Worm (Caenorhabditis elegans): ENCODE measurements around the gene dnj-9.
"Not testable (repeated sequence)": the region's sequence is repeated elsewhere in the genome, so short reads cannot be mapped to it uniquely, and the experiment has no call there.

The dnj-9 gene

DNA sequence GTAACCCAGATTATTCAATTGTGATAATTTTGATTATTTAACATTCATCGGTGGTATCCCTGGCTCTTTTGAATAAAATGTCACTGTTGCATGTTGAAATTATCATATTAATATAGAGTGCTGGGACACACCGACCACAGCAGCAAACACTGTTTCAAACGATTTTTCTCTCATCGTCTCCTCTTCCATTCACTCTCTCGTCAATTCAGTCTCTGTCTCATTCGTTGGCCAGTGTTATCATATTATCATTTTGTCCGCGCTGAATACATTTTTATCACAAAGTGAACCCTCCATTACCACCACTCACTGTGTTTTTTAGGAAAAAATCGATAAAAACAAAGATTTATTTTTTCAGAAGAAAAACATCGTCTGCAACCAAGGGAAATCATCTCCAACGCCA lies 5.2 kb downstream of the dnj-9 start:
- TF ChIP-seq nhr-232 (tag; optimal IDR thresholded peaks at IDR 0.05) (no peak), elt-2 (tag; optimal IDR thresholded peaks at IDR 0.05) (peak; percentile 98), dmd-4 (tag; optimal IDR thresholded peaks at IDR 0.05; ENCODE audit: borderline replicate concordance) (no peak)

DNA sequence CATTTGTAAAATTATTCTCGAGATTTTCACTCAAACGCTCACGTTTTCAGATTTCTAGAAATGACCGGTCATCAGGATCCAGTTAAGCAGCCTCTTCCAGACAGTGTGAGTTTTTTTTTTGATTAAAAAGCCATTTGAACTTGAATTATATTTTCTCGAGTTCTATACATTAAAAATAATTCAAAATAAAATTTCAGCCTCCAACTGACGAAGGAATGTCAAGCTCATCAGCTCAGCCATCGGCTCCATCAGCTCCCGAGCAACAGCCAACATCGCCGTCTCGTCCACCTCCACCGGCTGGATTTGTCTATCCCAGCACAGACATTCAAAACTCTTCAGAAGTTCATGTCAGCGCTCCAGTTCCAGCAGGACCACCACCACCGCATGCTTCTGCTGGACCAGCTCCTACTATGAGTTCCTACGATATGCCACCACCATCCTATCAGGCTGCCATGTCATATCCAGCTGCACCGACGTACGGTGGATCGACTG lies 6.1 kb downstream of the dnj-9 start, which contains the start of gene F11G11.5:
Gene F11G11.5, plus strand, starts transcription at position 51 of the 492 bp plus-strand sequence.
- no peak for TF ChIP-seq npax-4 (tag; optimal IDR thresholded peaks at IDR 0.05)
- TF ChIP-seq rnt-1 (tag; optimal IDR thresholded peaks at IDR 0.05), result no peak
- no peak for TF ChIP-seq eyg-1 (tag; optimal IDR thresholded peaks at IDR 0.05)
- no peak for TF ChIP-seq ztf-16 (tag; optimal IDR thresholded peaks at IDR 0.05)
- TF ChIP-seq ama-1 (optimal IDR thresholded peaks at IDR 0.05), result no peak
- no peak for TF ChIP-seq C38D4.7 (GFP tag; optimal IDR thresholded peaks at IDR 0.05)
- TF ChIP-seq nfya-1 (tag; optimal IDR thresholded peaks at IDR 0.05), result no peak

DNA sequence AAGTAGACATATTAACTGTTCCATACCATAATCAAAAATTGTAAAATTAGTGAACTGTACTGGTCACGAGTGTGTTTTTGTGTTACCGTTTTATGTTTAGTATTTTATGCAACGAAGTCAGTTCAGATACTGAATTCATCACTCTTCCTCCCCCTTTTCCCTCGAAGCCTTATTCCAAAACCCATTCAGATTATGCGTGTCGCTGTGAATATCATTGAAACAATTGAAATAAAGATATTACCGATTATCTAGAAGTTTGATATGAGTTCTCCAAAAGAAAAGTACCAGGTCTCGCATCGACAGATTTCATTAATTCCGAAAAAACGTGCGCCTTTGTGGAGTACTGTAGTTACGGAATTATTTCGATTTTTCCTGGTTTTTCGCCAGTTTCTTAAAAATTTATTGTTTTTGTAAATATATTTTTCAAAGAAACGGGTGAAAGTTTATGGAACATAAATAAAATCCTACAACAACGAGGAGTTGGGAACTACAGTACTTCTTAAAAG lies 7.1 kb downstream of the dnj-9 start:
- TF ChIP-seq K09A11.1 (tag; optimal IDR thresholded peaks at IDR 0.05; ENCODE audit: insufficient read depth), result no peak
- no peak for TF ChIP-seq ceh-31 (tag; optimal IDR thresholded peaks at IDR 0.05)
- TF ChIP-seq ceh-24 (tag; optimal IDR thresholded peaks at IDR 0.05), result no peak
- TF ChIP-seq sdc-2 (tag; optimal IDR thresholded peaks at IDR 0.05), result no peak
- no peak for TF ChIP-seq ceh-9 (tag; optimal IDR thresholded peaks at IDR 0.05)
- TF ChIP-seq ahr-1 (tag; optimal IDR thresholded peaks at IDR 0.05), result no peak
- no peak for TF ChIP-seq hlh-6 (tag; optimal IDR thresholded peaks at IDR 0.05)
- no peak for TF ChIP-seq dve-1 (tag; optimal IDR thresholded peaks at IDR 0.05)
- TF ChIP-seq pag-3 (tag; optimal IDR thresholded peaks at IDR 0.05; ENCODE audit: borderline replicate concordance), result no peak
- TF ChIP-seq lin-11 (tag; optimal IDR thresholded peaks at IDR 0.05), result no peak
- TF ChIP-seq ceh-34 (tag; optimal IDR thresholded peaks at IDR 0.05), result no peak

DNA sequence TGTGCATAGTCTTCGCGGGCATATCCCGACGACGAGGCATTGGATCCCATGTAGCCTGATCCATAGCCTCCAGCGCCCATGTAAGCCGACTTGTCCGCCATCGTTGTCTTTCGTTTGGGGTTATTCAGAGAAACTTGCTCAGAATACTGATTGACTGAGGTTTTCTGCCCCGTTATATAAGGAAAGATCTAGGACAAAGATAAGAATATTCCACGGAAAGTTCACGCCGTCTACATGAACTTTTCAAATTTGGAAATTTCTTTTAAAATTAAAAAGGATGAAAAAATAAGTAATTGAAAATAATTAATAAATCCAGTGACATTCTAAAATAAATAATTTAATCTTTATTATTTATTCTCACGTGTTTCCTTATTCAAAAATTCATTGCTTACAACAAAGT lies 8.4 kb downstream of the dnj-9 start, which contains the start of the genes nspd-5 and F11G11.4:
Gene nspd-5, minus strand, starts transcription at position 101 of the 400 bp plus-strand sequence.
Gene F11G11.4, plus strand, starts transcription at position 335 of the 400 bp plus-strand sequence.
- TF ChIP-seq npax-4, K02D7.2, sdc-2 (tag; optimal IDR thresholded peaks at IDR 0.05): not testable (repeated sequence)

DNA sequence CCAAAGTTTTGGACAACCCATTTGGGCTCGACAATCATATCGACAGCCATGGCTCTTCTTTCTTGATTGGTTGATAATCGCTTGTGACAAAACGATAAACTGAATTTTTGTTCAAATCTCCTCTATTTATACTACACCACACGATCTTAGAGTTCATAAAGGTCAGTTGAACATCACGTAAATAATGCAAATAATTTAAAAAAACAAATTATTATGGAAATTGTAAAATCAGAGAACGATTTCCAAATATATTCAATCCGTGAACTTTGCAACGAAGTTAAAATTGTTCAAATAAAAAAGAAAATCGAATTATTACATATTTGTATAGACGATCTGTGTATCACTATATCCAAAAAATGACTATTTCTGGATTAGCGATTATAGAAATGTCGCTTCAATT lies 11.5 kb downstream of the dnj-9 start, which contains the start of the genes mpst-4 and F11G11.14:
Gene mpst-4, minus strand, starts transcription at position 101 of the 400 bp plus-strand sequence.
Gene F11G11.14, plus strand, starts transcription at position 325 of the 400 bp plus-strand sequence.
- TF ChIP-seq ceh-24 (tag; optimal IDR thresholded peaks at IDR 0.05) (no peak), ahr-1 (tag; optimal IDR thresholded peaks at IDR 0.05) (no peak), nhr-11 (tag; optimal IDR thresholded peaks at IDR 0.05) (no peak), fkh-10 (GFP tag; optimal IDR thresholded peaks at IDR 0.05) (no peak), hlh-6 (tag; optimal IDR thresholded peaks at IDR 0.05) (no peak), unc-86 (tag; optimal IDR thresholded peaks at IDR 0.05) (no peak), nfya-1 (tag; optimal IDR thresholded peaks at IDR 0.05) (no peak), C08G9.2 (tag; optimal IDR thresholded peaks at IDR 0.05) (no peak), ceh-14 (tag; optimal IDR thresholded peaks at IDR 0.05) (no peak), mec-3 (tag; optimal IDR thresholded peaks at IDR 0.05; ENCODE audit: borderline replicate concordance) (no peak), hlh-15 (tag; optimal IDR thresholded peaks at IDR 0.05) (no peak), hlh-30 (tag; optimal IDR thresholded peaks at IDR 0.05; ENCODE audit: insufficient read depth) (no peak), ref-2 (tag; optimal IDR thresholded peaks at IDR 0.05) (no peak), fax-1 (tag; optimal IDR thresholded peaks at IDR 0.05) (no peak), ceh-45 (GFP tag; IDR thresholded peaks at IDR 0.05) (no peak), che-1 (tag; optimal IDR thresholded peaks at IDR 0.05) (no peak), C38D4.7 (GFP tag; optimal IDR thresholded peaks at IDR 0.05) (no peak)

Data from whole organism, late embryonic.